Worm (Caenorhabditis elegans) whole organism, L4 larva: ENCODE data around the gene cal-3.

ENCODE experiments used
- R02D3.7 ChIP-seq: fragments of 150-350 bp; sonication (generic microtip); optimal IDR thresholded peaks from 3 replicates; lab custom pipeline; 2014; ENCODE audit warnings: missing biosample characterization, missing genetic modification characterization
- Y48G9A.11 ChIP-seq: fragments of 200-800 bp; sonication (Bioruptor generic); IDR thresholded peaks from 2 replicates; pipeline ENCODE4 v1.3.6; 2022; ENCODE audit warnings: missing genetic modification reagents, missing genetic modification characterization, missing compliant biosample characterization
- aly-2 ChIP-seq: sonication (generic microtip); optimal IDR thresholded peaks from 2 replicates; lab custom pipeline; 2018; ENCODE audit warnings: missing biosample characterization, missing genetic modification characterization
- dve-1 ChIP-seq: sonication (generic microtip); optimal IDR thresholded peaks from 2 replicates; lab custom pipeline; 2017; ENCODE audit warnings: antibody characterized with exemption, mild to moderate bottlenecking, missing genetic modification characterization, missing compliant biosample characterization; ENCODE audit not compliant: insufficient read depth
- egl-27 ChIP-seq: sonication (generic microtip); optimal IDR thresholded peaks from 3 replicates; lab custom pipeline; 2017; ENCODE audit warnings: missing biosample characterization, missing genetic modification reagents, missing genetic modification characterization
- fos-1 ChIP-seq: fragments of 150-350 bp; optimal IDR thresholded peaks from 2 replicates; lab custom pipeline; 2014; ENCODE audit warnings: missing biosample characterization, missing genetic modification characterization
- lin-15B ChIP-seq: fragments of 150-350 bp; sonication (generic microtip); optimal IDR thresholded peaks from 3 replicates; lab custom pipeline; 2014; ENCODE audit warnings: missing biosample characterization, missing genetic modification characterization
- nhr-11 ChIP-seq: fragments of 150-350 bp; optimal IDR thresholded peaks from 2 replicates; lab custom pipeline; 2014; ENCODE audit warnings: missing biosample characterization, missing genetic modification characterization
- nhr-42 ChIP-seq: fragments of 200-800 bp; sonication (Bioruptor generic); IDR thresholded peaks from 2 replicates; pipeline ENCODE4 v1.3.6; 2022; ENCODE audit warnings: missing genetic modification characterization, missing compliant biosample characterization

DNA sequence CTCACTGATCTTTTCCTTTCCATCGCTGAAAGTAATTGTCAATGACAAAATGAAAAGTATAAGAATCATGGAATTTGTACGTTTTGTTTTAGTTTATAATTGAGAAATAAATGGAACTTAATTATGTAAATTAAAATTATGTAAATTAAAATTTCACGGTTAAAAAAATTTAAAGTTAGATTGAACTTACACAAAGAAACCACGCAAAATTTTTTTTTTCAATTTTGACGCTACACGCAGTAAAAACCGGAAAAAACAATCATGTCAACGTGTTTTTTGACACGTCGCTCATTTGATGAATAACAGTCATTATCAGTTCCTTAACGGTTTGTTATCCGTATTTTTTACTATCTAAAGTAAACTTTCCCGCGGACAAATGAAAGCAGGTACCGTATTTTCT is 46.2 kb upstream of the cal-3 start, which contains the start of the genes F37C4.8 and oac-23:
- no peak for TF ChIP-seq aly-2
- no peak for TF ChIP-seq fos-1 (tag; lab: Kevin White, UChicago)
- no peak for TF ChIP-seq R02D3.7 (tag; lab: Kevin White, UChicago)
- TF ChIP-seq nhr-11 (tag; lab: Kevin White, UChicago): no peak
- TF ChIP-seq Y48G9A.11 (GFP tag; lab: Robert Waterston, UW): no peak
- TF ChIP-seq egl-27 (tag; lab: Kevin White, UChicago): no peak
- TF ChIP-seq nhr-42 (GFP tag; lab: Robert Waterston, UW): no peak
- no peak for TF ChIP-seq lin-15B (tag; lab: Kevin White, UChicago)
- no peak for TF ChIP-seq dve-1 (tag; lab: Kevin White, UChicago)
